Worm (Caenorhabditis elegans): ENCODE data around the gene puf-5.

DNA sequence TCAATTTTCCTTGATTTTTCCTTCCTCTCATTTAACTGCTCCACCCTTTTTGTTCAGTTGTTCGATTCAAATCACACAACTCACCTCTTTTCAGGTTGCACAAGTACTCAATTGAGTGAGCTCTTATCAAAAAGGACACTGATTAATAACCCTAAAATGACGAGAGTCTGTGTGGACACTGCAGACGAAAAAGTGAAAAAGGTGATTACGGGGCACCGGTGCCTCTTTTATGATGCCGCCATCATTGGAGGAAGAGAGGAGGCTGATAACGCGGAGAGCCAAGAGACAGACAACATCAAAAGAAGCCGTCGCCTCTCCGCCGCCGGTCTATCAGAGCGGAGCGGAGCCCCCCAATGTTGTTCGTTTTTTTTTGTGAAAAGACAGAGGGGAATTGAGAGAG lies 49.8 kb downstream of the puf-5 start, which contains the start of gene sptf-2:
- TF ChIP-seq zag-1 (tag; optimal IDR thresholded peaks at IDR 0.05) (no peak), nhr-25 (tag; optimal IDR thresholded peaks at IDR 0.05) (no peak), unc-55 (GFP tag; optimal IDR thresholded peaks at IDR 0.05) (no peak), ztf-11 (tag; optimal IDR thresholded peaks at IDR 0.05) (no peak), skn-1 (tag; optimal IDR thresholded peaks at IDR 0.05) (no peak), C34F6.9 (tag; optimal IDR thresholded peaks at IDR 0.05) (no peak), lsy-2 (tag; optimal IDR thresholded peaks at IDR 0.05) (no peak), lin-13 (GFP tag; optimal IDR thresholded peaks at IDR 0.05) (no peak), aly-2 (tag; optimal IDR thresholded peaks at IDR 0.05) (no peak), ztf-4 (tag; optimal IDR thresholded peaks at IDR 0.05) (no peak), Y55F3AM.14 (GFP tag; optimal IDR thresholded peaks at IDR 0.05) (no peak), R02D3.7 (tag; optimal IDR thresholded peaks at IDR 0.05) (no peak)
